Worm (Caenorhabditis elegans) whole organism, L4/young adult: ENCODE results near the gene gana-1.

Experiments used
- dao-5 ChIP-seq: sonication (generic microtip); optimal IDR thresholded peaks from 2 replicates; lab custom pipeline; 2016; ENCODE audit warnings: missing genotype, missing genetic modification characterization, moderate library complexity, missing compliant biosample characterization
- him-1 ChIP-seq: sonication (generic microtip); optimal IDR thresholded peaks from 2 replicates; lab custom pipeline; 2016; ENCODE audit warnings: missing genotype, missing genetic modification reagents, missing genetic modification characterization, missing compliant biosample characterization

- TF ChIP-seq him-1 (tag; lab: Kevin White, UChicago) (no peak), dao-5 (tag; lab: Kevin White, UChicago) (no peak)
These were observed 26.7 kb downstream of the gana-1 start for ce11 chrV:12113726-12114125.
